Worm (Caenorhabditis elegans): ENCODE measurements around the gene Y38H6C.9.

Gene Y38H6C.9

ce11 chrV:20545742-20546141, 23.7 kb upstream of the Y38H6C.9 start:
- TF ChIP-seq ztf-4 (tag; optimal IDR thresholded peaks at IDR 0.05), result no peak
- no peak for TF ChIP-seq elt-3 (tag; optimal IDR thresholded peaks at IDR 0.05)
- no peak for TF ChIP-seq lin-39 (tag; optimal IDR thresholded peaks at IDR 0.05)
- TF ChIP-seq pqm-1 (tag; optimal IDR thresholded peaks at IDR 0.05), result peak; percentile 71
- peak; percentile 53 for TF ChIP-seq pha-4 (tag; optimal IDR thresholded peaks at IDR 0.05)
- no peak for TF ChIP-seq snpc-4 (tag; optimal IDR thresholded peaks at IDR 0.05)
- TF ChIP-seq elt-1 (tag; optimal IDR thresholded peaks at IDR 0.05), result no peak
- peak; percentile 41 for TF ChIP-seq elt-2 (tag; optimal IDR thresholded peaks at IDR 0.05)
- TF ChIP-seq nhr-28 (tag; optimal IDR thresholded peaks at IDR 0.05), result no peak
- no peak for TF ChIP-seq eor-1 (tag; optimal IDR thresholded peaks at IDR 0.05)
- TF ChIP-seq unc-39 (tag; optimal IDR thresholded peaks at IDR 0.05), result no peak

- TF ChIP-seq elt-2 (tag; optimal IDR thresholded peaks at IDR 0.05), result peak; percentile 13
- no peak for TF ChIP-seq fos-1 (tag; optimal IDR thresholded peaks at IDR 0.05)
- TF ChIP-seq pha-4 (tag; optimal IDR thresholded peaks at IDR 0.05), result peak; percentile 16
Measured at ce11 chrV:20544610-20545009, 22.5 kb upstream of the Y38H6C.9 start.

DNA sequence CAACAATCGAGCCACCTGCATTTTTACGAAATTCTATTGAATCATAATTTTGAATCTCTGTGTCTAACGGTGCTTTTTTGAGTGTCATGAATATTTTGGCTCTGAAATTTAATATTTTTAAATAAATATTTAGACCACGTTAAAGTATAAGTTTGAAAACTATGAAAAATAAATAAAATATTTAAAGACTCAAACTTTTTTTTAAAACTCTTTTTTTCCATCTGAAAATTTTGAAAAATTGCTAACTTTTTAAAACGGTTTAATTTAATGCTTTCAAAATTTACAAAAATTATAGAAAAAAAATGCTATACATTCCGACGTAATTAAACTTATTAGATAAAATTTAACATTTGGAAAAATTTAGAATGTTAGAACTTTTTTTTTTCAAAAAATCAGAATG, 22.0 kb upstream of the Y38H6C.9 start, which contains the start of gene slc-36.3:
slc-36.3 (minus strand) TSS at position 101 of the 400 bp plus-strand sequence.
- TF ChIP-seq mml-1 (tag; optimal IDR thresholded peaks at IDR 0.05) (no peak), mdl-1 (tag; optimal IDR thresholded peaks at IDR 0.05) (no peak), fos-1 (tag; optimal IDR thresholded peaks at IDR 0.05) (no peak), elt-3 (tag; optimal IDR thresholded peaks at IDR 0.05) (no peak), ceh-28 (tag; optimal IDR thresholded peaks at IDR 0.05) (no peak)

- TF ChIP-seq nhr-23 (tag; optimal IDR thresholded peaks at IDR 0.05), result no peak
- TF ChIP-seq R02D3.7 (tag; optimal IDR thresholded peaks at IDR 0.05), result no peak
- TF ChIP-seq mdl-1 (tag; optimal IDR thresholded peaks at IDR 0.05), result no peak
- no peak for TF ChIP-seq ceh-9 (tag; optimal IDR thresholded peaks at IDR 0.05)
- TF ChIP-seq nhr-25 (tag; optimal IDR thresholded peaks at IDR 0.05), result peak; percentile 49
- TF ChIP-seq daf-12 (tag; optimal IDR thresholded peaks at IDR 0.05), result no peak
- TF ChIP-seq tbx-2 (tag; optimal IDR thresholded peaks at IDR 0.05), result no peak
Measured at ce11 chrV:20539055-20539454, 17.0 kb upstream of the Y38H6C.9 start, which contains the start of gene Y38H6C.16. TSS of gene Y38H6C.16 (minus strand) at chrV:20539347.

DNA sequence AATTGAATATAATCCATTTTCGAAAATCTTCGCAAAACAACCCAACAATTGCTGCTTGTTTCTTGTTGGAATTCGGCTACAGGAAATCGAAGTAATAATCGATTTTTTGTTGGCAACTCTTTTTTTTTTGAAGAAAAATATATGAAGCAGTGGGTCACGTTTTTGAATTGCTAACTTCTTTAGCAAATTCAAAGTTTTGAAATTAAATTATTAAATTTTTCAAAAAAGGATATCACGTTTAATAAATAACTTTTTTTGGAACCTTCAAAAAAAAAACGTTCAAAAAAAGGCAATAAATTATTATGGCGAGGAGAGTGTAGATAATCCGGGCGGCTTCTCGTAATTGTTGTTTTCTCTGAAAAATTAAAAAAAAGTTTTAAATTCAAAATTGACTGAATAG, 14.1 kb upstream of the Y38H6C.9 start, which contains the start of gene Y38H6C.15:
Y38H6C.15 (minus strand) TSS at position 101 of the 400 bp plus-strand sequence.
- TF ChIP-seq elt-1 (tag; optimal IDR thresholded peaks at IDR 0.05) (no peak), mdl-1 (tag; optimal IDR thresholded peaks at IDR 0.05) (no peak), nhr-77 (tag; optimal IDR thresholded peaks at IDR 0.05) (no peak), jun-1 (tag; optimal IDR thresholded peaks at IDR 0.05) (no peak), ztf-4 (tag; optimal IDR thresholded peaks at IDR 0.05) (no peak), aly-2 (tag; optimal IDR thresholded peaks at IDR 0.05) (no peak), egl-5 (tag; optimal IDR thresholded peaks at IDR 0.05) (no peak), lin-39 (tag; optimal IDR thresholded peaks at IDR 0.05) (no peak), nhr-28 (tag; optimal IDR thresholded peaks at IDR 0.05) (no peak), lsy-12 (tag; optimal IDR thresholded peaks at IDR 0.05) (no peak), skn-1 (tag; optimal IDR thresholded peaks at IDR 0.05) (no peak), unc-39 (tag; optimal IDR thresholded peaks at IDR 0.05) (no peak), tbx-2 (tag; optimal IDR thresholded peaks at IDR 0.05) (no peak), nhr-237 (tag; optimal IDR thresholded peaks at IDR 0.05) (no peak), ceh-16 (tag; optimal IDR thresholded peaks at IDR 0.05) (no peak), nhr-11 (tag; optimal IDR thresholded peaks at IDR 0.05) (no peak), fkh-10 (GFP tag; optimal IDR thresholded peaks at IDR 0.05) (no peak), ceh-82 (tag; optimal IDR thresholded peaks at IDR 0.05) (no peak)

- TF ChIP-seq nhr-12 (tag; optimal IDR thresholded peaks at IDR 0.05) (no peak), nhr-43 (tag; optimal IDR thresholded peaks at IDR 0.05; ENCODE audit: poor library complexity, severe bottlenecking) (no peak), eor-1 (tag; optimal IDR thresholded peaks at IDR 0.05) (no peak), skn-1 (tag; optimal IDR thresholded peaks at IDR 0.05) (no peak), ZK546.5 (tag; optimal IDR thresholded peaks at IDR 0.05) (no peak), nhr-25 (tag; optimal IDR thresholded peaks at IDR 0.05) (no peak), ceh-9 (tag; optimal IDR thresholded peaks at IDR 0.05) (no peak)
Measured at ce11 chrV:20534072-20534471, 12.0 kb upstream of the Y38H6C.9 start, which contains the start of gene famh-161. TSS of gene famh-161 (minus strand) at chrV:20534172.
